Worm (Caenorhabditis elegans) whole organism, L4/young adult: Measurements from ENCODE around the gene T14G8.3.

Experiments
- W03F9.2 ChIP-seq: fragments of 150-350 bp; optimal IDR thresholded peaks from 2 replicates; lab custom pipeline; 2014; ENCODE audit warnings: missing biosample characterization, missing genetic modification characterization
- dao-5 ChIP-seq: sonication (generic microtip); optimal IDR thresholded peaks from 2 replicates; lab custom pipeline; 2016; ENCODE audit warnings: missing genotype, missing genetic modification characterization, moderate library complexity, missing compliant biosample characterization
- him-1 ChIP-seq: sonication (generic microtip); optimal IDR thresholded peaks from 2 replicates; lab custom pipeline; 2016; ENCODE audit warnings: missing genotype, missing genetic modification reagents, missing genetic modification characterization, missing compliant biosample characterization

ce11 chrX:12863796-12864195 is 2.8 kb downstream of the T14G8.3 start, which contains the start of gene T14G8.4:
- TF ChIP-seq him-1 = no peak
- no peak for TF ChIP-seq dao-5 (tag; lab: Kevin White, UChicago)
- TF ChIP-seq W03F9.2 = no peak
